Worm (Caenorhabditis elegans) whole organism, L1 larva: ENCODE data around the gene flp-6.

Experiments used
- F16B12.6 ChIP-seq: fragments of 150-350 bp; optimal IDR thresholded peaks from 2 replicates; lab custom pipeline; 2014; ENCODE audit warnings: missing biosample characterization, missing genetic modification characterization
- aly-2 ChIP-seq: fragments of 150-350 bp; optimal IDR thresholded peaks from 2 replicates; lab custom pipeline; 2014; ENCODE audit warnings: missing biosample characterization, missing genetic modification characterization
- blmp-1 ChIP-seq: fragments of 150-350 bp; optimal IDR thresholded peaks from 2 replicates; lab custom pipeline; 2014; ENCODE audit warnings: missing biosample characterization, missing genetic modification characterization
- ceh-90 ChIP-seq: sonication (generic microtip); optimal IDR thresholded peaks from 2 replicates; lab custom pipeline; 2016; ENCODE audit warnings: missing genetic modification characterization, missing compliant biosample characterization
- dpl-1 ChIP-seq, 3 experiments: fragments of 150-350 bp in 2 of 3; sonication (generic microtip) in 1 of 3; optimal IDR thresholded peaks; 2 replicates each; lab custom pipeline; 2014 to 2017; ENCODE audit warnings: missing biosample characterization in 3 of 3, missing genetic modification characterization in 3 of 3, missing genetic modification reagents in 3 of 3
- dsc-1 ChIP-seq: sonication (generic microtip); optimal IDR thresholded peaks from 2 replicates; lab custom pipeline; 2016; ENCODE audit warnings: mild to moderate bottlenecking, missing genetic modification characterization, missing compliant biosample characterization
- efl-1 ChIP-seq, 4 experiments: fragments of 150-350 bp; optimal IDR thresholded peaks in 3 of 4; peaks in 1 of 4; 1 replicate in 1 of 4; 2 replicates in 3 of 4; lab custom pipeline; 2014; ENCODE audit warnings: missing biosample characterization in 2 of 4, missing genetic modification characterization in 2 of 4, missing genetic modification reagents in 2 of 4
- efl-3 ChIP-seq: fragments of 200-800 bp; sonication (Bioruptor generic); optimal IDR thresholded peaks from 2 replicates; lab custom pipeline; 2018; ENCODE audit warnings: mild to moderate bottlenecking, missing genetic modification characterization, missing compliant biosample characterization
- elt-2 ChIP-seq: sonication (generic microtip); optimal IDR thresholded peaks from 2 replicates; lab custom pipeline; 2016; ENCODE audit warnings: missing genetic modification characterization, mild to moderate bottlenecking, inconsistent platforms, missing compliant biosample characterization, missing genetic modification reagents
- ets-5 ChIP-seq: fragments of 200-800 bp; sonication (Bioruptor generic); IDR thresholded peaks from 2 replicates; pipeline ENCODE4 v1.3.6; 2022; ENCODE audit warnings: missing genetic modification characterization, missing compliant biosample characterization
- fkh-10 ChIP-seq: sonication (generic microtip); optimal IDR thresholded peaks from 2 replicates; lab custom pipeline; 2017; ENCODE audit warnings: missing biosample characterization, missing genetic modification reagents, missing genetic modification characterization
- fos-1 ChIP-seq: fragments of 150-350 bp; optimal IDR thresholded peaks from 2 replicates; lab custom pipeline; 2014; ENCODE audit warnings: missing biosample characterization, missing genetic modification characterization
- grh-1 ChIP-seq: fragments of 200-800 bp; sonication (Bioruptor generic); IDR thresholded peaks from 2 replicates; pipeline ENCODE4 v1.3.6; 2022; ENCODE audit warnings: missing genetic modification reagents, missing genetic modification characterization, missing compliant biosample characterization
- hlh-4 ChIP-seq: sonication (generic microtip); optimal IDR thresholded peaks from 2 replicates; lab custom pipeline; 2016; ENCODE audit warnings: mild to moderate bottlenecking, missing genetic modification characterization, missing compliant biosample characterization
- lin-13 ChIP-seq: fragments of 150-350 bp; optimal IDR thresholded peaks from 2 replicates; lab custom pipeline; 2014; ENCODE audit warnings: missing biosample characterization, missing genetic modification reagents, missing genetic modification characterization
- lin-14 ChIP-seq: fragments of 200-800 bp; sonication (Bioruptor generic); optimal IDR thresholded peaks from 2 replicates; lab custom pipeline; 2018; ENCODE audit warnings: mild to moderate bottlenecking, missing genetic modification characterization, moderate library complexity, missing compliant biosample characterization
- nhr-11 ChIP-seq: fragments of 150-350 bp; optimal IDR thresholded peaks from 2 replicates; lab custom pipeline; 2014; ENCODE audit warnings: missing biosample characterization, missing genetic modification characterization
- nhr-12 ChIP-seq: sonication (generic microtip); optimal IDR thresholded peaks from 2 replicates; lab custom pipeline; 2017; ENCODE audit warnings: missing biosample characterization, missing genetic modification characterization
- nhr-19 ChIP-seq: fragments of 200-800 bp; sonication (Bioruptor generic); conservative IDR thresholded peaks from 2 replicates; pipeline ENCODE4 v1.3.6; 2022; ENCODE audit warnings: missing genetic modification characterization, missing compliant biosample characterization
- nhr-47 ChIP-seq: sonication (generic microtip); optimal IDR thresholded peaks from 2 replicates; lab custom pipeline; 2016; ENCODE audit warnings: mild to moderate bottlenecking, missing genetic modification characterization, moderate library complexity, missing compliant biosample characterization
- nhr-71 ChIP-seq: sonication (generic microtip); optimal IDR thresholded peaks from 2 replicates; lab custom pipeline; 2016; ENCODE audit warnings: mild to moderate bottlenecking, missing genetic modification characterization, moderate library complexity, missing compliant biosample characterization
- nhr-76 ChIP-seq: sonication (generic microtip); optimal IDR thresholded peaks from 2 replicates; lab custom pipeline; 2017; ENCODE audit warnings: missing biosample characterization, missing genetic modification characterization
- nhr-85 ChIP-seq: sonication (generic microtip); peaks from one replicate; lab custom pipeline; 2016; ENCODE audit warnings: missing genetic modification characterization, inconsistent platforms, missing compliant biosample characterization
- rnt-1 ChIP-seq: sonication (generic microtip); optimal IDR thresholded peaks from 2 replicates; lab custom pipeline; 2016; ENCODE audit warnings: mild to moderate bottlenecking, missing genetic modification characterization, moderate library complexity, missing compliant biosample characterization
- snu-23 ChIP-seq: sonication (generic microtip); optimal IDR thresholded peaks from 2 replicates; lab custom pipeline; 2016; ENCODE audit warnings: missing genetic modification characterization, missing compliant biosample characterization
- sox-4 ChIP-seq: sonication (generic microtip); optimal IDR thresholded peaks from 2 replicates; lab custom pipeline; 2016; ENCODE audit warnings: missing genetic modification characterization, missing compliant biosample characterization
- swsn-7 ChIP-seq: sonication (generic microtip); optimal IDR thresholded peaks from 2 replicates; lab custom pipeline; 2016; ENCODE audit warnings: missing genetic modification characterization, missing compliant biosample characterization
- tlp-1 ChIP-seq: fragments of 150-350 bp; optimal IDR thresholded peaks from 2 replicates; lab custom pipeline; 2014; ENCODE audit warnings: missing biosample characterization, missing genetic modification characterization
- unc-86 ChIP-seq: sonication (generic microtip); optimal IDR thresholded peaks from 2 replicates; lab custom pipeline; 2016; ENCODE audit warnings: missing genetic modification characterization, missing compliant biosample characterization
- unc-98 ChIP-seq: fragments of 200-800 bp; sonication (Bioruptor generic); IDR thresholded peaks from 2 replicates; pipeline ENCODE4 v1.3.6; 2022; ENCODE audit warnings: missing genetic modification characterization, missing compliant biosample characterization
- vab-15 ChIP-seq: sonication (generic microtip); optimal IDR thresholded peaks from 2 replicates; lab custom pipeline; 2017; ENCODE audit warnings: missing genotype, mild to moderate bottlenecking, missing genetic modification characterization, missing compliant biosample characterization

flp-6 gene

ce11 chrV:9485508-9485907 lies 13.7 kb downstream of the flp-6 start (continued):
- TF ChIP-seq F16B12.6 (tag; lab: Kevin White, UChicago) = no peak
- no peak for TF ChIP-seq unc-98 (GFP tag; lab: Robert Waterston, UW)
- no peak for TF ChIP-seq swsn-7 (tag; lab: Kevin White, UChicago)
- TF ChIP-seq efl-1 (optimal IDR thresholded peaks at IDR 0.05; lab: Kevin White, UChicago) = no peak
- peak in 1 of 2 experiments; percentile 69 for TF ChIP-seq efl-1 (GFP tag; optimal IDR thresholded peaks at IDR 0.05 in 1 of 2; lab: Kevin White, UChicago)

ce11 chrV:9489411-9489810 lies 17.6 kb downstream of the flp-6 start, which contains the start of gene K06A4.10:
TSS of gene K06A4.10 (minus strand) at chrV:9489800.
- TF ChIP-seq aly-2 (tag; lab: Kevin White, UChicago) (no peak), elt-2 (tag; lab: Kevin White, UChicago) (peak; percentile 46)

- TF ChIP-seq tlp-1 = no peak
- TF ChIP-seq dpl-1 (GFP tag; optimal IDR thresholded peaks at IDR 0.05; lab: Kevin White, UChicago) = no peak
- no peak for TF ChIP-seq efl-1 (optimal IDR thresholded peaks at IDR 0.05; lab: Kevin White, UChicago)
- peak in 1 of 2 experiments; percentile 43 for TF ChIP-seq efl-1 (GFP tag; optimal IDR thresholded peaks at IDR 0.05 in 1 of 2; lab: Kevin White, UChicago)
- TF ChIP-seq unc-86 (tag; lab: Kevin White, UChicago) = no peak
- no peak for TF ChIP-seq snu-23 (GFP tag; lab: Kevin White, UChicago)
- TF ChIP-seq ets-5 (GFP tag; lab: Robert Waterston, UW) = no peak
- no peak for TF ChIP-seq sox-4 (tag; lab: Kevin White, UChicago)
- TF ChIP-seq lin-13 (GFP tag; lab: Kevin White, UChicago) = no peak
- no peak for TF ChIP-seq nhr-76
- no peak for TF ChIP-seq nhr-11 (tag; lab: Kevin White, UChicago)
- TF ChIP-seq nhr-47 (tag; lab: Kevin White, UChicago) = no peak
- TF ChIP-seq elt-2 (tag; lab: Kevin White, UChicago) = peak; percentile 79
- no peak for TF ChIP-seq nhr-85 (tag; lab: Kevin White, UChicago)
- TF ChIP-seq hlh-4 (tag; lab: Kevin White, UChicago) = no peak
- TF ChIP-seq nhr-71 (tag; lab: Kevin White, UChicago) = no peak
- no peak for TF ChIP-seq ceh-90
- TF ChIP-seq, all 84 proteins: peak for 2
Observed at ce11 chrV:9491440-9492160, 19.8 kb downstream of the flp-6 start, which contains the start of gene K06A4.7. TSS of gene K06A4.7 (minus strand) at chrV:9491490.

ce11 chrV:9492460-9492859 lies 20.7 kb downstream of the flp-6 start:
- peak; percentile 24 for TF ChIP-seq elt-2 (tag; lab: Kevin White, UChicago)
- TF ChIP-seq efl-3 (GFP tag; lab: Kevin White, UChicago) = no peak

- TF ChIP-seq unc-98 (GFP tag; lab: Robert Waterston, UW) (no peak), nhr-11 (tag; lab: Kevin White, UChicago) (no peak), nhr-12 (tag; lab: Kevin White, UChicago) (no peak), dsc-1 (tag; lab: Kevin White, UChicago) (peak; percentile 70), fos-1 (no peak), grh-1 (GFP tag; lab: Robert Waterston, UW) (no peak), lin-14 (GFP tag; lab: Kevin White, UChicago) (peak; percentile 37), nhr-19 (GFP tag; lab: Robert Waterston, UW) (peak; percentile 19; the same call in 1 of the 2 replicates), nhr-71 (tag; lab: Kevin White, UChicago) (peak; percentile 19), dpl-1 (GFP tag; optimal IDR thresholded peaks at IDR 0.05; lab: Kevin White, UChicago) (no peak), vab-15 (no peak), rnt-1 (tag; lab: Kevin White, UChicago) (peak; percentile 20)
Observed at ce11 chrV:9496742-9497141, 25.0 kb downstream of the flp-6 start, which contains the start of gene gsnl-1. TSS of gene gsnl-1 (plus strand) at chrV:9497042.

- TF ChIP-seq fkh-10 (GFP tag; lab: Kevin White, UChicago) (no peak), blmp-1 (tag; lab: Kevin White, UChicago) (peak; percentile 3)
- TF ChIP-seq, all 84 proteins: peak for 1
Observed at ce11 chrV:9499295-9499694, 27.5 kb downstream of the flp-6 start.
